Worm (Caenorhabditis elegans) whole organism, L4 larva: Measurements from ENCODE around the gene pmp-3.

ENCODE experiments used
- F44E2.7 ChIP-seq: fragments of 200-800 bp; sonication (Bioruptor generic); IDR thresholded peaks from 2 replicates; pipeline ENCODE4 v2.1.2; 2022; ENCODE audit warnings: missing genetic modification characterization, missing compliant biosample characterization
- R02D3.7 ChIP-seq: fragments of 150-350 bp; sonication (generic microtip); optimal IDR thresholded peaks from 3 replicates; lab custom pipeline; 2014; ENCODE audit warnings: missing biosample characterization, missing genetic modification characterization
- Y75B8A.6 ChIP-seq: fragments of 200-800 bp; sonication (Bioruptor generic); IDR thresholded peaks from 2 replicates; pipeline ENCODE4 v1.3.6; 2022; ENCODE audit warnings: missing genetic modification reagents, missing genetic modification characterization, missing compliant biosample characterization
- ZK546.5 ChIP-seq, 2 experiments: sonication (generic microtip); optimal IDR thresholded peaks; 2 replicates each; lab custom pipeline; 2017; ENCODE audit warnings: missing biosample characterization in 2 of 2, missing genetic modification characterization in 2 of 2
- attf-4 ChIP-seq: sonication (generic microtip); optimal IDR thresholded peaks from 3 replicates; lab custom pipeline; 2017; ENCODE audit warnings: missing biosample characterization, missing genetic modification characterization
- ceh-28 ChIP-seq: fragments of 150-350 bp; optimal IDR thresholded peaks from 2 replicates; lab custom pipeline; 2014; ENCODE audit warnings: missing biosample characterization, missing genetic modification reagents, missing genetic modification characterization
- ceh-62 ChIP-seq: sonication (generic microtip); optimal IDR thresholded peaks from 2 replicates; lab custom pipeline; 2017; ENCODE audit warnings: missing biosample characterization, missing genetic modification characterization
- ceh-82 ChIP-seq: sonication (generic microtip); optimal IDR thresholded peaks from 2 replicates; lab custom pipeline; 2017; ENCODE audit warnings: missing biosample characterization, missing genetic modification characterization
- dmd-6 ChIP-seq: fragments of 200-800 bp; sonication (Bioruptor generic); IDR thresholded peaks from 2 replicates; pipeline ENCODE4 v1.3.6; 2022; ENCODE audit warnings: missing genetic modification reagents, missing genetic modification characterization, missing compliant biosample characterization
- duxl-1 ChIP-seq: sonication (generic microtip); optimal IDR thresholded peaks from 2 replicates; lab custom pipeline; 2016; ENCODE audit warnings: mild to moderate bottlenecking, missing genetic modification characterization, moderate library complexity, missing compliant biosample characterization; ENCODE audit not compliant: poor library complexity
- egl-43 ChIP-seq: fragments of 200-800 bp; sonication (Bioruptor generic); IDR thresholded peaks from 2 replicates; pipeline ENCODE4 v1.3.6; 2022; ENCODE audit warnings: missing genetic modification reagents, missing genetic modification characterization, missing compliant biosample characterization
- fkh-10 ChIP-seq: fragments of 150-350 bp; optimal IDR thresholded peaks from 2 replicates; lab custom pipeline; 2014; ENCODE audit warnings: missing biosample characterization, missing genetic modification reagents, missing genetic modification characterization
- gei-8 ChIP-seq: fragments of 200-800 bp; sonication (Bioruptor generic); optimal IDR thresholded peaks from 2 replicates; lab custom pipeline; 2018; ENCODE audit warnings: mild to moderate bottlenecking, missing genetic modification characterization, missing compliant biosample characterization
- hlh-30 ChIP-seq: sonication (generic microtip); optimal IDR thresholded peaks from 2 replicates; lab custom pipeline; 2017; ENCODE audit warnings: antibody characterized with exemption, mild to moderate bottlenecking, missing genetic modification characterization, missing compliant biosample characterization; ENCODE audit not compliant: insufficient read depth
- hmg-1.1 ChIP-seq: fragments of 200-800 bp; sonication (Bioruptor generic); IDR thresholded peaks from 2 replicates; pipeline ENCODE4 v1.3.6; 2022; ENCODE audit warnings: missing genetic modification reagents, missing genetic modification characterization, missing compliant biosample characterization
- lim-7 ChIP-seq: fragments of 200-800 bp; sonication (Bioruptor generic); IDR thresholded peaks from 2 replicates; pipeline ENCODE4 v1.3.6; 2022; ENCODE audit warnings: missing genetic modification characterization, missing compliant biosample characterization
- lin-13 ChIP-seq: fragments of 150-350 bp; optimal IDR thresholded peaks from 2 replicates; lab custom pipeline; 2014; ENCODE audit warnings: missing biosample characterization, missing genetic modification reagents, missing genetic modification characterization
- madf-5 ChIP-seq, 2 experiments: fragments of 200-800 bp; sonication (Bioruptor generic); IDR thresholded peaks; 2 replicates each; pipeline ENCODE4 v1.3.6; 2022; ENCODE audit warnings: missing compliant biosample characterization in 2 of 2, missing genetic modification characterization in 2 of 2
- mdl-1 ChIP-seq, 2 experiments: fragments of 150-350 bp in 1 of 2; sonication (generic microtip) in 1 of 2; optimal IDR thresholded peaks; 2 replicates each; lab custom pipeline; 2014 to 2017; ENCODE audit warnings: missing biosample characterization in 2 of 2, missing genetic modification characterization in 2 of 2
- mdt-29 ChIP-seq: fragments of 200-800 bp; sonication (Bioruptor generic); IDR thresholded peaks from 2 replicates; pipeline ENCODE4 v1.3.6; 2022; ENCODE audit warnings: missing genetic modification reagents, missing genetic modification characterization, missing compliant biosample characterization
- mep-1 ChIP-seq: fragments of 150-350 bp; sonication (generic microtip); optimal IDR thresholded peaks from 3 replicates; lab custom pipeline; 2014; ENCODE audit warnings: missing biosample characterization, missing genetic modification characterization
- mxl-3 ChIP-seq: fragments of 200-800 bp; sonication (Bioruptor generic); optimal IDR thresholded peaks from 2 replicates; lab custom pipeline; 2018; ENCODE audit warnings: mild to moderate bottlenecking, missing genetic modification characterization, missing compliant biosample characterization
- nhr-28 ChIP-seq: fragments of 150-350 bp; optimal IDR thresholded peaks from 2 replicates; lab custom pipeline; 2014; ENCODE audit warnings: missing biosample characterization, missing genetic modification characterization
- nhr-41 ChIP-seq: fragments of 200-800 bp; sonication (Bioruptor generic); IDR thresholded peaks from 2 replicates; pipeline ENCODE4 v1.3.6; 2022; ENCODE audit warnings: missing genetic modification reagents, missing genetic modification characterization, missing compliant biosample characterization
- nhr-42 ChIP-seq: fragments of 200-800 bp; sonication (Bioruptor generic); IDR thresholded peaks from 2 replicates; pipeline ENCODE4 v1.3.6; 2022; ENCODE audit warnings: missing genetic modification characterization, missing compliant biosample characterization
- nhr-6 ChIP-seq: fragments of 150-350 bp; optimal IDR thresholded peaks from 2 replicates; lab custom pipeline; 2014; ENCODE audit warnings: missing biosample characterization, missing genetic modification characterization
- nhr-77 ChIP-seq: fragments of 150-350 bp; optimal IDR thresholded peaks from 2 replicates; lab custom pipeline; 2014; ENCODE audit warnings: missing biosample characterization, missing genetic modification characterization
- php-3 ChIP-seq: fragments of 200-800 bp; sonication (Bioruptor generic); IDR thresholded peaks from 2 replicates; pipeline ENCODE4 v1.3.6; 2022; ENCODE audit warnings: missing genetic modification reagents, missing genetic modification characterization, missing compliant biosample characterization
- sdz-12 ChIP-seq: fragments of 200-800 bp; sonication (Bioruptor generic); optimal IDR thresholded peaks from 2 replicates; lab custom pipeline; 2018; ENCODE audit warnings: mild to moderate bottlenecking, missing genetic modification characterization, missing compliant biosample characterization
- set-16 ChIP-seq: fragments of 200-800 bp; sonication (Bioruptor generic); IDR thresholded peaks from 2 replicates; pipeline ENCODE4 v1.3.6; 2022; ENCODE audit warnings: missing genetic modification reagents, missing genetic modification characterization, missing compliant biosample characterization
- snpc-1.2 ChIP-seq: fragments of 200-800 bp; sonication (Bioruptor generic); IDR thresholded peaks from 2 replicates; pipeline ENCODE4 v1.3.6; 2022; ENCODE audit warnings: missing genetic modification reagents, missing genetic modification characterization, missing compliant biosample characterization
- snpc-4 ChIP-seq: fragments of 150-350 bp; optimal IDR thresholded peaks from 2 replicates; lab custom pipeline; 2014; ENCODE audit warnings: missing biosample characterization, missing genetic modification characterization
- spr-3 ChIP-seq: fragments of 200-800 bp; sonication (Bioruptor generic); optimal IDR thresholded peaks from 2 replicates; lab custom pipeline; 2018; ENCODE audit warnings: mild to moderate bottlenecking, missing genetic modification characterization, missing compliant biosample characterization
- tag-97 ChIP-seq: fragments of 200-800 bp; sonication (Bioruptor generic); IDR thresholded peaks from 2 replicates; pipeline ENCODE4 v1.3.6; 2022; ENCODE audit warnings: missing genetic modification characterization, missing compliant biosample characterization
- unc-130 ChIP-seq: sonication (generic microtip); optimal IDR thresholded peaks from 2 replicates; lab custom pipeline; 2016; ENCODE audit warnings: missing genetic modification reagents, missing genetic modification characterization, missing compliant biosample characterization
- unc-62 ChIP-seq, 3 experiments: fragments of 150-350 bp in 1 of 3; sonication (generic microtip); optimal IDR thresholded peaks in 2 of 3; peaks in 1 of 3; 1 replicate in 1 of 3; 2 replicates in 2 of 3; lab custom pipeline; 2014 to 2017; ENCODE audit warnings: missing biosample characterization in 3 of 3, missing genetic modification characterization in 3 of 3, missing genetic modification reagents in 3 of 3, missing genotype in 1 of 3
- zip-11 ChIP-seq: fragments of 200-800 bp; sonication (Bioruptor generic); IDR thresholded peaks from 2 replicates; pipeline ENCODE4 v1.3.6; 2022; ENCODE audit warnings: missing genetic modification characterization, missing compliant biosample characterization

pmp-3 gene

ce11 chrV:14631588-14631987, 15.0 kb upstream of the pmp-3 start, which contains the start of gene F43D2.3:
F43D2.3 (plus strand) TSS chrV:14631888.
- TF ChIP-seq egl-43 (GFP tag; lab: Robert Waterston, UW) (no peak), snpc-1.2 (no peak), ceh-62 (tag; lab: Kevin White, UChicago) (no peak), set-16 (GFP tag; lab: Robert Waterston, UW) (no peak), attf-4 (tag; lab: Kevin White, UChicago) (no peak), mxl-3 (no peak), tag-97 (GFP tag; lab: Robert Waterston, UW) (no peak), R02D3.7 (tag; lab: Kevin White, UChicago) (no peak), zip-11 (GFP tag; lab: Robert Waterston, UW) (no peak), gei-8 (no peak), sdz-12 (GFP tag; lab: Kevin White, UChicago) (no peak), ceh-28 (tag; lab: Kevin White, UChicago) (no peak)

- TF ChIP-seq mxl-3 (peak; percentile 39), nhr-42 (GFP tag; lab: Robert Waterston, UW) (no peak), nhr-28 (tag; lab: Kevin White, UChicago) (peak; percentile 30), mdl-1 (tag; optimal IDR thresholded peaks at IDR 0.05; lab: Kevin White, UChicago) (peak in 1 of 2 experiments; percentile 29), mep-1 (tag; lab: Kevin White, UChicago) (no peak), zip-11 (GFP tag; lab: Robert Waterston, UW) (no peak), unc-130 (no peak), dmd-6 (peak; percentile 17; the same call in 1 of the 2 replicates), F44E2.7 (GFP tag; lab: Robert Waterston, UW) (no peak), lim-7 (GFP tag; lab: Robert Waterston, UW) (no peak), hlh-30 (tag; lab: Kevin White, UChicago) (peak; percentile 43), unc-62 (GFP tag; optimal IDR thresholded peaks at IDR 0.05 in 1 of 2; lab: Kevin White, UChicago) (peak in 1 of 2 experiments; percentile 60), unc-62 (tag; optimal IDR thresholded peaks at IDR 0.05; lab: Kevin White, UChicago) (no peak)
Measured at ce11 chrV:14633319-14633718, 13.2 kb upstream of the pmp-3 start.

DNA sequence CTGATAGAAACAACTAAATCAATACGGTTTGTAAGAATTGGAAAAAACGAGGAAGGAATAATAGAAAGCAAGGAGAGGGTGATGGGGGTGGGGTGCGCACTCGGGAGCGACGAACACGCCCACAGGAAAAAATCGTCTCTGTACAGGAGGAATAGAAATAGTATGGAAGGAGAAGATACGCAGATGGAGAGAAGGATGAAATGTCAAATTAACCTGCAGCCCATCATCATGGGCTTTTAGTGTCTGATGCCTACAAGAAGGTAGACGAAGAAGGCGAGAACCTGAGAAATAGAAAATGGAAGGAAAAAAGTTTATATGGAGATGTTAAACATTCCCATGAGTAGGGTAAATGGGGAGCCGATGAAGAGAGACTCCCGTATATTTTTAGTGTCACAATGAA, 11.4 kb upstream of the pmp-3 start, which contains the start of gene F43D2.6:
F43D2.6 (minus strand) TSS at position 62 of the 400 bp plus-strand sequence.
- no peak for TF ChIP-seq mdt-29 (GFP tag; lab: Robert Waterston, UW)
- TF ChIP-seq set-16 (GFP tag; lab: Robert Waterston, UW): no peak
- no peak for TF ChIP-seq Y75B8A.6 (GFP tag; lab: Robert Waterston, UW)
- TF ChIP-seq nhr-6 (tag; lab: Kevin White, UChicago): no peak
- no peak for TF ChIP-seq snpc-4 (tag; lab: Kevin White, UChicago)
- TF ChIP-seq hmg-1.1 (GFP tag; lab: Robert Waterston, UW): no peak
- TF ChIP-seq ceh-82 (tag; lab: Kevin White, UChicago): no peak
- no peak for TF ChIP-seq lin-13 (GFP tag; lab: Kevin White, UChicago)
- TF ChIP-seq madf-5 (GFP tag; IDR thresholded peaks at IDR 0.05; lab: Robert Waterston, UW): no peak
- no peak for TF ChIP-seq nhr-42 (GFP tag; lab: Robert Waterston, UW)
- no peak for TF ChIP-seq unc-62 (GFP tag; optimal IDR thresholded peaks at IDR 0.05 in 1 of 2; lab: Kevin White, UChicago)
- TF ChIP-seq unc-62 (tag; optimal IDR thresholded peaks at IDR 0.05; lab: Kevin White, UChicago): no peak
- no peak for TF ChIP-seq mep-1 (tag; lab: Kevin White, UChicago)
- no peak for TF ChIP-seq fkh-10 (GFP tag; lab: Kevin White, UChicago)
- no peak for TF ChIP-seq nhr-77 (tag; lab: Kevin White, UChicago)
- TF ChIP-seq php-3 (GFP tag; lab: Robert Waterston, UW): no peak
- no peak for TF ChIP-seq spr-3 (GFP tag; lab: Kevin White, UChicago)
- TF ChIP-seq ZK546.5 (tag; optimal IDR thresholded peaks at IDR 0.05; lab: Kevin White, UChicago): no peak
- TF ChIP-seq duxl-1 (tag; lab: Kevin White, UChicago): no peak
- TF ChIP-seq nhr-41 (GFP tag; lab: Robert Waterston, UW): no peak
